Fruit fly (Drosophila melanogaster): Measurements from ENCODE around the gene RpL36A.

Gene RpL36A

dm6 chr2L:7998655-7999054, 44.1 kb downstream of the RpL36A start, which contains the start of gene Sirup (continued):
- TF ChIP-seq Trl (optimal IDR thresholded peaks at IDR 0.05) (no peak), Trl (GFP tag; optimal IDR thresholded peaks at IDR 0.05) (no peak), Sox100B (GFP tag; optimal IDR thresholded peaks at IDR 0.05) (no peak), CG11560 (tag; IDR thresholded peaks at IDR 0.05) (peak; percentile 70; the same call in 2 of the 3 replicates), CG15514 (GFP tag; optimal IDR thresholded peaks at IDR 0.05) (peak; percentile 80), Bgb (GFP tag; IDR thresholded peaks at IDR 0.05; ENCODE audit: partially characterized antibody) (peak; percentile 55; the same call in 1 of the 2 replicates), ssp (GFP tag; IDR thresholded peaks at IDR 0.05) (peak; percentile 19; the same call in 1 of the 2 replicates), zfh2 (GFP tag; optimal IDR thresholded peaks at IDR 0.05) (no peak), fd102C (GFP tag; optimal IDR thresholded peaks at IDR 0.05) (no peak), tll (GFP tag; optimal IDR thresholded peaks at IDR 0.05) (no peak), row (GFP tag; IDR thresholded peaks at IDR 0.05) (peak; percentile 25; the same call in 2 of the 3 replicates), gcm (GFP tag; optimal IDR thresholded peaks at IDR 0.05) (peak; percentile 3), CG8281 (tag; optimal IDR thresholded peaks at IDR 0.05) (no peak), sqz (GFP tag; optimal IDR thresholded peaks at IDR 0.05) (no peak), knrl (GFP tag; IDR thresholded peaks at IDR 0.05; ENCODE audit: partially characterized antibody) (peak; percentile 47; the same call in 1 of the 3 replicates), CG3838 (GFP tag; optimal IDR thresholded peaks at IDR 0.05) (peak; percentile 43), B-H2 (GFP tag; optimal IDR thresholded peaks at IDR 0.05) (no peak), exex (tag; optimal IDR thresholded peaks at IDR 0.05) (no peak), insv (GFP tag; optimal IDR thresholded peaks at IDR 0.05) (peak in 1 of 2 experiments; percentile 19), CG3163 (GFP tag; optimal IDR thresholded peaks at IDR 0.05) (no peak), lmd (GFP tag; IDR thresholded peaks at IDR 0.05) (no peak), Jarid2 (GFP tag; optimal IDR thresholded peaks at IDR 0.05) (no peak), salm (tag; optimal IDR thresholded peaks at IDR 0.05) (no peak), tap (tag; optimal IDR thresholded peaks at IDR 0.05) (no peak), CG12659 (GFP tag; optimal IDR thresholded peaks at IDR 0.05) (peak; percentile 32), hth (optimal IDR thresholded peaks at IDR 0.05) (no peak), Drgx (GFP tag; IDR thresholded peaks at IDR 0.05) (peak; percentile 47), CG10654 (GFP tag; optimal IDR thresholded peaks at IDR 0.05) (no peak), mirr (GFP tag; optimal IDR thresholded peaks at IDR 0.05) (no peak), CG10565 (GFP tag; optimal IDR thresholded peaks at IDR 0.05) (no peak), dm (GFP tag; optimal IDR thresholded peaks at IDR 0.05) (peak; percentile 18), abd-A (tag; optimal IDR thresholded peaks at IDR 0.05) (peak; percentile 77), Ssrp (tag; optimal IDR thresholded peaks at IDR 0.05) (no peak), sob (GFP tag; IDR thresholded peaks at IDR 0.05) (peak; percentile 68), CTCF (GFP tag; optimal IDR thresholded peaks at IDR 0.05) (peak; percentile 70), CG16779 (GFP tag; IDR thresholded peaks at IDR 0.05) (no peak), CG8924 (tag; optimal IDR thresholded peaks at IDR 0.05) (no peak), rib (GFP tag; IDR thresholded peaks at IDR 0.05) (peak; percentile 15; the same call in 1 of the 2 replicates), Ada2b (GFP tag; IDR thresholded peaks at IDR 0.05) (no peak), CG33557 (GFP tag; optimal IDR thresholded peaks at IDR 0.05) (no peak), CG15479 (GFP tag; optimal IDR thresholded peaks at IDR 0.05) (peak; percentile 37), inv (GFP tag; IDR thresholded peaks at IDR 0.05; ENCODE audit: partially characterized antibody) (no peak), E2f1 (GFP tag; IDR thresholded peaks at IDR 0.05) (peak; percentile 29; the same call in 1 of the 2 replicates), disco-r (GFP tag; optimal IDR thresholded peaks at IDR 0.05) (no peak), kah (GFP tag; optimal IDR thresholded peaks at IDR 0.05) (no peak), CG15269 (tag; optimal IDR thresholded peaks at IDR 0.05) (no peak), az2 (GFP tag; optimal IDR thresholded peaks at IDR 0.05) (no peak), h (optimal IDR thresholded peaks at IDR 0.05) (no peak), toy (GFP tag; IDR thresholded peaks at IDR 0.05) (no peak), CG13296 (GFP tag; optimal IDR thresholded peaks at IDR 0.05) (no peak), CG13894 (tag; optimal IDR thresholded peaks at IDR 0.05) (peak; percentile 35), Lhr (GFP tag; optimal IDR thresholded peaks at IDR 0.05) (peak; percentile 79)
